Worm (Caenorhabditis elegans) whole organism, L4 larva: ENCODE data around the gene coq-5.
A peak's percentile ranks its signal among the peaks of the same experiment; 100 is the strongest.

Experiments used
- F10B5.3 ChIP-seq: sonication (generic microtip); optimal IDR thresholded peaks from 2 replicates; lab custom pipeline; 2016; ENCODE audit warnings: mild to moderate bottlenecking, missing genetic modification characterization, missing compliant biosample characterization
- F44E2.7 ChIP-seq: fragments of 200-800 bp; sonication (Bioruptor generic); IDR thresholded peaks from 2 replicates; pipeline ENCODE4 v2.1.2; 2022; ENCODE audit warnings: missing genetic modification characterization, missing compliant biosample characterization
- F49E8.2 ChIP-seq: sonication (generic microtip); optimal IDR thresholded peaks from 2 replicates; lab custom pipeline; 2016; ENCODE audit warnings: missing compliant biosample characterization, mild to moderate bottlenecking, missing genetic modification characterization, borderline replicate concordance
- R02D3.7 ChIP-seq: fragments of 150-350 bp; sonication (generic microtip); optimal IDR thresholded peaks from 3 replicates; lab custom pipeline; 2014; ENCODE audit warnings: missing biosample characterization, missing genetic modification characterization
- T26A8.4 ChIP-seq: fragments of 200-800 bp; sonication (Bioruptor generic); IDR thresholded peaks from 2 replicates; pipeline ENCODE4 v1.3.6; 2022; ENCODE audit warnings: missing genetic modification characterization, missing compliant biosample characterization
- Y105C5A.15 ChIP-seq: fragments of 200-800 bp; sonication (Bioruptor generic); IDR thresholded peaks from 2 replicates; pipeline ENCODE4 v1.3.6; 2022; ENCODE audit warnings: missing genetic modification characterization, missing compliant biosample characterization
- aha-1 ChIP-seq: fragments of 150-350 bp; peaks from one replicate; lab custom pipeline; 2014; ENCODE audit warnings: missing biosample characterization, missing genetic modification characterization
- arid-1 ChIP-seq: fragments of 200-800 bp; sonication (Bioruptor generic); conservative IDR thresholded peaks from 2 replicates; pipeline ENCODE4 v1.3.6; 2022; ENCODE audit warnings: missing genetic modification reagents, missing genetic modification characterization, missing compliant biosample characterization
- ceh-20 ChIP-seq: fragments of 200-800 bp; sonication (Bioruptor generic); IDR thresholded peaks from 2 replicates; pipeline ENCODE4 v1.3.6; 2022; ENCODE audit warnings: missing genetic modification reagents, missing genetic modification characterization, missing compliant biosample characterization
- ceh-28 ChIP-seq: fragments of 150-350 bp; optimal IDR thresholded peaks from 2 replicates; lab custom pipeline; 2014; ENCODE audit warnings: missing biosample characterization, missing genetic modification reagents, missing genetic modification characterization
- ceh-62 ChIP-seq: sonication (generic microtip); optimal IDR thresholded peaks from 2 replicates; lab custom pipeline; 2017; ENCODE audit warnings: missing biosample characterization, missing genetic modification characterization
- ctbp-1 ChIP-seq: fragments of 200-800 bp; sonication (Bioruptor generic); IDR thresholded peaks from 2 replicates; pipeline ENCODE4 v1.3.6; 2022; ENCODE audit warnings: missing genetic modification reagents, missing genetic modification characterization, missing compliant biosample characterization
- daf-16 ChIP-seq, 3 experiments: sonication (generic microtip); optimal IDR thresholded peaks; 2 replicates each; lab custom pipeline; 2016 to 2017; ENCODE audit warnings: missing genetic modification characterization in 3 of 3, missing genetic modification reagents in 3 of 3, mild to moderate bottlenecking in 2 of 3, missing compliant biosample characterization in 2 of 3, missing biosample characterization in 1 of 3, moderate library complexity in 1 of 3
- daf-19 ChIP-seq: fragments of 200-800 bp; sonication (Bioruptor generic); conservative IDR thresholded peaks from 2 replicates; pipeline ENCODE4 v1.3.6; 2022; ENCODE audit warnings: missing genetic modification characterization, missing compliant biosample characterization
- egl-27 ChIP-seq: sonication (generic microtip); optimal IDR thresholded peaks from 3 replicates; lab custom pipeline; 2017; ENCODE audit warnings: missing biosample characterization, missing genetic modification reagents, missing genetic modification characterization
- fos-1 ChIP-seq: fragments of 150-350 bp; optimal IDR thresholded peaks from 2 replicates; lab custom pipeline; 2014; ENCODE audit warnings: missing biosample characterization, missing genetic modification characterization
- gei-8 ChIP-seq: fragments of 200-800 bp; sonication (Bioruptor generic); optimal IDR thresholded peaks from 2 replicates; lab custom pipeline; 2018; ENCODE audit warnings: mild to moderate bottlenecking, missing genetic modification characterization, missing compliant biosample characterization
- hif-1 ChIP-seq, 2 experiments: sonication (generic microtip); optimal IDR thresholded peaks; 2 replicates each; lab custom pipeline; 2016 to 2017; ENCODE audit warnings: missing compliant biosample characterization in 2 of 2, missing genetic modification characterization in 2 of 2, missing genetic modification reagents in 2 of 2, missing genotype in 2 of 2, mild to moderate bottlenecking in 1 of 2
- hlh-11 ChIP-seq: fragments of 200-800 bp; sonication (Bioruptor generic); optimal IDR thresholded peaks from 2 replicates; lab custom pipeline; 2018; ENCODE audit warnings: mild to moderate bottlenecking, missing genetic modification characterization, missing compliant biosample characterization
- hmg-1.1 ChIP-seq: fragments of 200-800 bp; sonication (Bioruptor generic); IDR thresholded peaks from 2 replicates; pipeline ENCODE4 v1.3.6; 2022; ENCODE audit warnings: missing genetic modification reagents, missing genetic modification characterization, missing compliant biosample characterization
- jun-1 ChIP-seq: fragments of 150-350 bp; optimal IDR thresholded peaks from 2 replicates; lab custom pipeline; 2014; ENCODE audit warnings: missing biosample characterization, missing genetic modification reagents, missing genetic modification characterization
- lim-7 ChIP-seq: fragments of 200-800 bp; sonication (Bioruptor generic); IDR thresholded peaks from 2 replicates; pipeline ENCODE4 v1.3.6; 2022; ENCODE audit warnings: missing genetic modification characterization, missing compliant biosample characterization
- lin-29 ChIP-seq: fragments of 200-800 bp; sonication (Bioruptor generic); IDR thresholded peaks from 2 replicates; pipeline ENCODE4 v1.3.6; 2022; ENCODE audit warnings: missing genetic modification reagents, missing genetic modification characterization, missing compliant biosample characterization
- lin-38 ChIP-seq: fragments of 200-800 bp; sonication (Bioruptor generic); IDR thresholded peaks from 2 replicates; pipeline ENCODE4 v1.3.6; 2022; ENCODE audit warnings: missing genetic modification reagents, missing genetic modification characterization, missing compliant biosample characterization
- madf-5 ChIP-seq, 2 experiments: fragments of 200-800 bp; sonication (Bioruptor generic); IDR thresholded peaks; 2 replicates each; pipeline ENCODE4 v1.3.6; 2022; ENCODE audit warnings: missing compliant biosample characterization in 2 of 2, missing genetic modification characterization in 2 of 2
- madf-9 ChIP-seq: fragments of 200-800 bp; sonication (Bioruptor generic); conservative IDR thresholded peaks from 2 replicates; pipeline ENCODE4 v1.3.6; 2022; ENCODE audit warnings: missing genetic modification reagents, missing genetic modification characterization, missing compliant biosample characterization
- mep-1 ChIP-seq: fragments of 150-350 bp; sonication (generic microtip); optimal IDR thresholded peaks from 3 replicates; lab custom pipeline; 2014; ENCODE audit warnings: missing biosample characterization, missing genetic modification characterization
- nhr-10 ChIP-seq: fragments of 150-350 bp; optimal IDR thresholded peaks from 2 replicates; lab custom pipeline; 2014; ENCODE audit warnings: missing biosample characterization, missing genetic modification characterization
- nhr-11 ChIP-seq: fragments of 150-350 bp; optimal IDR thresholded peaks from 2 replicates; lab custom pipeline; 2014; ENCODE audit warnings: missing biosample characterization, missing genetic modification characterization
- nhr-41 ChIP-seq: fragments of 200-800 bp; sonication (Bioruptor generic); IDR thresholded peaks from 2 replicates; pipeline ENCODE4 v1.3.6; 2022; ENCODE audit warnings: missing genetic modification reagents, missing genetic modification characterization, missing compliant biosample characterization
- nhr-42 ChIP-seq: fragments of 200-800 bp; sonication (Bioruptor generic); IDR thresholded peaks from 2 replicates; pipeline ENCODE4 v1.3.6; 2022; ENCODE audit warnings: missing genetic modification characterization, missing compliant biosample characterization
- nhr-48 ChIP-seq: sonication (generic microtip); optimal IDR thresholded peaks from 2 replicates; lab custom pipeline; 2016; ENCODE audit warnings: mild to moderate bottlenecking, missing genetic modification characterization, missing compliant biosample characterization
- nhr-77 ChIP-seq: fragments of 150-350 bp; optimal IDR thresholded peaks from 2 replicates; lab custom pipeline; 2014; ENCODE audit warnings: missing biosample characterization, missing genetic modification characterization
- pha-4 ChIP-seq, 2 experiments: fragments of 150-350 bp in 1 of 2; fragments of 200-800 bp in 1 of 2; sonication (Bioruptor generic) in 1 of 2; IDR thresholded peaks in 1 of 2; optimal IDR thresholded peaks in 1 of 2; 2 replicates each; pipeline versions ENCODE4 v1.3.6 to Lab custom; 2014 to 2022; ENCODE audit warnings: missing genetic modification characterization in 2 of 2, missing genetic modification reagents in 2 of 2, missing biosample characterization in 1 of 2, missing compliant biosample characterization in 1 of 2
- sdz-12 ChIP-seq: fragments of 200-800 bp; sonication (Bioruptor generic); optimal IDR thresholded peaks from 2 replicates; lab custom pipeline; 2018; ENCODE audit warnings: mild to moderate bottlenecking, missing genetic modification characterization, missing compliant biosample characterization
- snpc-1.2 ChIP-seq: fragments of 200-800 bp; sonication (Bioruptor generic); IDR thresholded peaks from 2 replicates; pipeline ENCODE4 v1.3.6; 2022; ENCODE audit warnings: missing genetic modification reagents, missing genetic modification characterization, missing compliant biosample characterization
- spr-3 ChIP-seq: fragments of 200-800 bp; sonication (Bioruptor generic); optimal IDR thresholded peaks from 2 replicates; lab custom pipeline; 2018; ENCODE audit warnings: mild to moderate bottlenecking, missing genetic modification characterization, missing compliant biosample characterization
- unc-130 ChIP-seq: sonication (generic microtip); optimal IDR thresholded peaks from 2 replicates; lab custom pipeline; 2016; ENCODE audit warnings: missing genetic modification reagents, missing genetic modification characterization, missing compliant biosample characterization
- unc-39 ChIP-seq: sonication (generic microtip); optimal IDR thresholded peaks from 2 replicates; lab custom pipeline; 2017; ENCODE audit warnings: missing biosample characterization, missing genetic modification characterization
- unc-62 ChIP-seq, 3 experiments: fragments of 150-350 bp in 1 of 3; sonication (generic microtip); optimal IDR thresholded peaks in 2 of 3; peaks in 1 of 3; 1 replicate in 1 of 3; 2 replicates in 2 of 3; lab custom pipeline; 2014 to 2017; ENCODE audit warnings: missing biosample characterization in 3 of 3, missing genetic modification characterization in 3 of 3, missing genetic modification reagents in 3 of 3, missing genotype in 1 of 3
- vab-7 ChIP-seq: fragments of 200-800 bp; sonication (Bioruptor generic); IDR thresholded peaks from 2 replicates; pipeline ENCODE4 v1.3.6; 2022; ENCODE audit warnings: missing genetic modification reagents, missing genetic modification characterization, missing compliant biosample characterization
- zfp-3 ChIP-seq: fragments of 200-800 bp; sonication (Bioruptor generic); conservative IDR thresholded peaks from 2 replicates; pipeline ENCODE4 v1.3.6; 2022; ENCODE audit warnings: missing genetic modification reagents, missing genetic modification characterization, missing compliant biosample characterization
- zip-2 ChIP-seq: fragments of 150-350 bp; optimal IDR thresholded peaks from 2 replicates; lab custom pipeline; 2014; ENCODE audit warnings: missing biosample characterization, missing genetic modification characterization
- ztf-7 ChIP-seq: fragments of 150-350 bp; optimal IDR thresholded peaks from 2 replicates; lab custom pipeline; 2014; ENCODE audit warnings: missing biosample characterization, missing genetic modification characterization

Gene coq-5

ce11 chrIII:7859313-7859712, 1.1 kb upstream of the coq-5 start, which contains the start of gene tomm-7:
tomm-7 (plus strand) TSS chrIII:7859613.
- TF ChIP-seq hif-1 (tag; optimal IDR thresholded peaks at IDR 0.05; lab: Kevin White, UChicago) (no peak), zfp-3 (no peak), madf-5 (GFP tag; IDR thresholded peaks at IDR 0.05; lab: Robert Waterston, UW) (no peak), nhr-42 (no peak), ceh-20 (GFP tag; lab: Robert Waterston, UW) (no peak), egl-27 (tag; lab: Kevin White, UChicago) (no peak), daf-16 (GFP tag; optimal IDR thresholded peaks at IDR 0.05; lab: Kevin White, UChicago) (no peak), daf-16 (tag; optimal IDR thresholded peaks at IDR 0.05; lab: Kevin White, UChicago) (no peak), lim-7 (GFP tag; lab: Robert Waterston, UW) (no peak), F10B5.3 (tag; lab: Kevin White, UChicago) (no peak), hlh-11 (tag; lab: Kevin White, UChicago) (no peak), daf-19 (no peak), jun-1 (tag; lab: Kevin White, UChicago) (no peak), nhr-11 (no peak), nhr-77 (no peak), zip-2 (tag; lab: Kevin White, UChicago) (no peak)
- TF ChIP-seq, all 104 proteins: peak for 0

- no peak for TF ChIP-seq daf-19
- TF ChIP-seq unc-62 (GFP tag; optimal IDR thresholded peaks at IDR 0.05 in 1 of 2; lab: Kevin White, UChicago), result peak in 1 of 2 experiments; percentile 56
- TF ChIP-seq unc-62 (tag; optimal IDR thresholded peaks at IDR 0.05; lab: Kevin White, UChicago), result no peak
Observed at ce11 chrIII:7857142-7857541, 1.1 kb downstream of the coq-5 start, which contains the start of gene tag-307. tag-307 (minus strand) TSS chrIII:7857242.

DNA sequence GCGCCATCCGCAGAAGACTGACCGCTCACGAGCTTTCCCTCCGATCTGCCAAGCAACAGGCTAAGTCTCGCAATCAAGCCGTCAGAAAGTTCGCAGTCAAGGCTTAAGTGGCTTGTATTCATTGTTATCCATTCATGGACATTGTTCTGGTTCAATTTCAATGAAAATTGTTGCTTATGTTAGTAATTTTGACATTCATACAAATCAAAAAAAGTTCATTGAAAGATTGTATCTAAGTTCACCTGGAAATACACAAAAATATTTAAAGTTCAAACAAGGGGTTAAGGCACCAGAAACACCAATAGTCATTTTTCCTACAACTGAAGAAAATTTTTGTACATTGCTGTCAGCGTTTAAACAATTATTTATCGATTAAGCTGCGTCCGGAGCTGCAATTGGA, 2.8 kb downstream of the coq-5 start:
- no peak for TF ChIP-seq spr-3 (GFP tag; lab: Kevin White, UChicago)
- no peak for TF ChIP-seq sdz-12
- TF ChIP-seq vab-7, result no peak
- peak; percentile 53 for TF ChIP-seq aha-1 (tag; lab: Kevin White, UChicago)
- peak; percentile 33 for TF ChIP-seq F49E8.2 (tag; lab: Kevin White, UChicago)
- TF ChIP-seq snpc-1.2 (GFP tag; lab: Robert Waterston, UW), result peak; percentile 54; the same call in 1 of the 2 replicates
- 0 out of 2 replicates have a peak, but pooled peaks have one; percentile 6 for TF ChIP-seq Y105C5A.15 (GFP tag; lab: Robert Waterston, UW)
- 0 out of 2 replicates have a peak, but pooled peaks have one; percentile 23 for TF ChIP-seq madf-9
- TF ChIP-seq gei-8 (GFP tag; lab: Kevin White, UChicago), result no peak
- TF ChIP-seq pha-4 (GFP tag; IDR thresholded peaks at IDR 0.05; lab: Robert Waterston, UW), result peak; percentile 20; the same call in 1 of the 2 replicates
- TF ChIP-seq pha-4 (tag; optimal IDR thresholded peaks at IDR 0.05; lab: Kevin White, UChicago), result no peak
- no peak for TF ChIP-seq mep-1
- 0 out of 2 replicates have a peak, but pooled peaks have one; percentile 9 for TF ChIP-seq ctbp-1
- TF ChIP-seq F44E2.7 (GFP tag; lab: Robert Waterston, UW), result no peak
- no peak for TF ChIP-seq lim-7 (GFP tag; lab: Robert Waterston, UW)
- peak; percentile 49 for TF ChIP-seq lin-38 (GFP tag; lab: Robert Waterston, UW)
- TF ChIP-seq madf-5 (GFP tag; IDR thresholded peaks at IDR 0.05; lab: Robert Waterston, UW), result no peak
- TF ChIP-seq lin-29, result no peak
- TF ChIP-seq ceh-62 (tag; lab: Kevin White, UChicago), result no peak
- TF ChIP-seq, all 104 proteins: peak for 8

DNA sequence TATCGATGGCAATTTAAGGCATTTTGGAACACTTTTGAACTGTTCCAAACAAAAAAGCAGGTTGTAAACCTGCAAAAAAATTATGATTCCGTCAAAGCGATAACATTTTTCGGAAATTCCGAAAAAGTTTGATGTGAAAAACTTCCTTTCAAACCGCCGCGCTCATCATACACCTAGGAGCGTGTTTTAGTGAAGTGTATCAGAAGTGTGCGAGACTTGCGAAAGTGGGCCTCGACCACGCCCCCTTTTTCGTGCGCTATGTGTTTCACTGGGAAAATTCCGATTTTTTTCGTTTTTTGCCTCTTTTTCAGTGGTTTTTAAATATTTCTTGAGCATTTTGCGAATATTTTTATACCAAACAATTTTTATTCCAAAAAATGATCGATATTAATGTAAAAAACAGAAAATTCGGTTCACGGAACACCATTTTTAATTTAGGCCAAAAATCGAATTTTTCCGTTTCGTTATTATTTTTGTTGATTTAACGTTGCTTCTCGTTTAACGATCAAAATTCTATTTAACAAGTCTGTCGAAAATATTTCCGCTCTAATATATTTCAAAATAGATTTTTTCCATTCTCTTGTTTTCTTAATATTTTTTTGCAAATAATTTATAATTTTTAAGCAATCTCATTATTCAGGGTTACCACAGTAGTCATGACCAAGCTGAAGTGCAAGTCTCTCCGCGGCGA, 3.6 kb downstream of the coq-5 start, which contains the start of gene rpl-35:
Gene rpl-35, plus strand, starts transcription at position 641 of the 691 bp plus-strand sequence.
- TF ChIP-seq nhr-10 (tag; lab: Kevin White, UChicago) (peak; percentile 97), nhr-48 (peak; percentile 96), Y105C5A.15 (GFP tag; lab: Robert Waterston, UW) (peak; percentile 95), nhr-41 (GFP tag; lab: Robert Waterston, UW) (peak; percentile 99), arid-1 (peak; percentile 99), ztf-7 (tag; lab: Kevin White, UChicago) (peak; percentile 93), unc-39 (tag; lab: Kevin White, UChicago) (no peak), unc-62 (GFP tag; optimal IDR thresholded peaks at IDR 0.05 in 1 of 2; lab: Kevin White, UChicago) (peak in 1 of 2 experiments; percentile 100), unc-62 (tag; optimal IDR thresholded peaks at IDR 0.05; lab: Kevin White, UChicago) (peak; percentile 32), spr-3 (GFP tag; lab: Kevin White, UChicago) (peak; percentile 97), hmg-1.1 (GFP tag; lab: Robert Waterston, UW) (peak; percentile 99), fos-1 (tag; lab: Kevin White, UChicago) (peak; percentile 88), ceh-28 (tag; lab: Kevin White, UChicago) (peak; percentile 74), unc-130 (peak; percentile 99), R02D3.7 (tag; lab: Kevin White, UChicago) (peak; percentile 69), T26A8.4 (GFP tag; lab: Robert Waterston, UW) (peak; percentile 99), vab-7 (peak; percentile 99)
